Fruit fly (Drosophila melanogaster): Measurements from ENCODE around the gene IntS11.
A peak's percentile ranks its signal among the peaks of the same experiment; 100 is the strongest.

IntS11 gene

DNA sequence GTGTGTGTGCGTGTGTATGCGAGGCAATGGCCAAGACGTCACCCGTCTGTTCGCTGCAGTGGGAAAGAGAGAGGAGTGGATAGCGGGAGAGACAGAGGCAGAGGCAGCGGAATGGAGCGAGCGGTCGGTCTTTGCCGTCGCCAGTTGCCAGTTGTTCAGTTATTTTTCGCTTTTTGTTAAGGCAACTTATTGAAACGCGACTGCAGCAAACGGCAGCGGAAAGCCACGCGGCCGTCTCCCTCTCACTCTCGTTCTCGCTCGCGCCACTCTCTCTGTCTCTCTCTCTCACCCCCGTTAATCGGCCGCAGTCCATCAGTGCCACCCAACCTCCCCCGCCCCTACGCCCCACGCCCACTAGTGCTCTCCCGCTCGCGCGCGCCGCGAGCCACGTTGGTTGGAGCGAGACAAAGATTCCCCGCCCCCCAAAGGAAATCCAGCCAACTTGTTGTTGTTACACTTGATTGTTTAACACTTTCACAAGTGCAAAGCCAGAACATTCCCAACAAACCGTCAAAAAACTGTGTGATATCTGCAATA lies 27.7 kb downstream of the IntS11 start:
- TF ChIP-seq CG8478 (optimal IDR thresholded peaks at IDR 0.05) (peak; percentile 88), CTCF (optimal IDR thresholded peaks at IDR 0.05) (peak in 1 of 2 experiments; percentile 2)

DNA sequence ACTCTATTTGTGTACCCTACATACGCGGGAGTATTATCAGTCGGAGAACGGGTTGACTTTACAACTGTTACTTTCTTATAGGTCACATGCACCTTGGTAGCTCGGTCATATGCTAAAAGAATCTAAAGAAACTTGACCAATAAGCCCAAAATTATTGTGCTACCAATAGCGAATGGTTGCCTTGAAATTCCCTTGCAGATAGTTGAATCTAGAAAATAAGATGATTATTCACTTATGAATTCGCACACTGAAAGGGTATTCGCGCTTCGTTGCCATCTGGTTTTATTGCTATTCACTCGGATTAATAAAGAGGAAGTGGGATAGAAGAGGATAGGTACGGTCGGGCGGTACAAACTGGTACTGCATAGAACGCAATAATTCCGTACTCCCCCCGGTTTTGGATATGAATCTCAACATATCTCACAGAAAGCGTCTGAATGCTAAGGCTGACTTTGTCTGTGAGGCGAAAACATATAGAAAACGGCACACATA lies 28.7 kb downstream of the IntS11 start:
- no peak for TF ChIP-seq CTCF (optimal IDR thresholded peaks at IDR 0.05)
- TF ChIP-seq CG8478 (optimal IDR thresholded peaks at IDR 0.05) = no peak

DNA sequence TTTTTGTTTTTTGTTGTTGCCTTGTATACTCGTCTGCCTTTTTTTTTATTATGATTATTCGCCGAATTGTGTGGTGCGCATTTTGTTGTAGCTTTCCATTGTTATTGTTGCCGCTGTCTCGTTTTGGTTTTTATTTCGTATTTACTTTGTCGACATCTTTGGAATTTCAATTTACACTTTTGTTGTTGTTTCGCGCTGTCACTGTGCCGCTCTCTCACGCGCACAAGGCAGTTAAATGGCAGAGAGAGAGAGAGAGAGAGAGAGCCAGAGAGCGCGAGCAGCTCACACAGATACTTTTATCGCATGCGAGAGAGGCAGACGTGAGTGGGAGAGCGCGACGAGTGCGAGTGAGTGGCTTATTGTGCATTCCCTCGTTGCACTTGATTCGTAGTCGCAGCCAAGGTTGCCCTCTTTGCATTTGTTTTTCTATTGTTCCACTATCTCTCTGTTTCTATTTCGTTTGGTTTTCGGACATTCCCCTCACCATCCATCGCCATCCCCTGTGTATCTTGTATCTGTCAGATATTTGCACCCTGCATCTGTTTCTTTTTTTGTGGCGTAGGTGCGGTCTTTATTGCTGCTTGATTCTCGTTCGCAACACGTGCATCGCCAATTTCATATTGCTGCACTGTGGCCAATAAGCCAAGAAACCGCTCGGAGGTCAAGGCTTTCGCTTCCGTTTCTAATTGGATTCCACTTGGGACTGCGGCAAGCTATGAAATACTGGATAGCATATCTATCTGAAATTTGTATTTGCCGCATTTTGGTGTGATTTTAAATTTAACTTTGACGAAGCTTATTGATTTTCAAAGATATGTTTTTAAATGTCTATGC lies 29.4 kb downstream of the IntS11 start:
- TF ChIP-seq CG8478 (optimal IDR thresholded peaks at IDR 0.05) = peak; percentile 8
- TF ChIP-seq CTCF (optimal IDR thresholded peaks at IDR 0.05) = peak in 1 of 2 experiments; percentile 8

DNA sequence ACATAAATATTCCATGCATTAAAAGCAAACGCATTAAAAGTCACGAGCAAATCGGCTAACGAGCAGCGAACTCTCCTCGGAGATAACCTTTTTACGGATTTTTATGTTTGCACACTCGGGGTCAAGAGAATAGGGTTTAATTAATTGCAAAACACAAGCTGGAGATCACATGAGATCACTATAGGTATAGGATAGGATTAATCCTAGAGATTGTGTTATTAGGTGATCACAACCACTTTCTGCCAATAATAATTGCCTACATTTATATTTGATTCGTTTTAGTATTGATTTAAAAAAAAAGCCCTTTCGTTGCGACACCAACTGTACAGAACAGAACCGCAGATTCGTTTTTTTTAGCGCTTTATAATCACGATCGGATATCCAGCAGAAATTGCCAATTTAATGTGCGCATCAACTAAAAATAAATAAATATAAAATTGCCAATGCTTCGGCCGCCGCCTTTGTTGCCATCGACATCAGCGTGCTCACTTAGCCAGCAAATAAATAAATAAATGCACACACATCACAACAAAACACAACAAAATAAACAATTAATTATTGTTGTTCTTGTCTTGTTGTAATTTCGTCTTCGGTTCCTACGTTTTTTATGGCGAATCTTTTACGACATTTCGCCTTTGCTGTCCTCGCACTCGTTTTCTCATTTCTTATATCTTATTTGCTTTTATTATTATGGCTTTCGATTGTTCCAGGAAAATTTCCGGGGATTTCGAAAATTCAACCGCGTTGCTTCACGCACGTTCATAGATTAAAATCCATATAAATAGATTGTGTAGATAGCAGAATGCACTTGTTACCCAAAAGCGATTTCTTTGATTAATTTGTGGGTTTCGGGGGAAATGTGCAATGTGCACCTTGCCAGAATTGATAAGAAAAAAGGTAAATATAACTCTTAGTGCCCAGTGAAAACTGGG lies 30.9 kb downstream of the IntS11 start:
- TF ChIP-seq CTCF (optimal IDR thresholded peaks at IDR 0.05) (no peak), CG8478 (optimal IDR thresholded peaks at IDR 0.05) (peak; percentile 35)

DNA sequence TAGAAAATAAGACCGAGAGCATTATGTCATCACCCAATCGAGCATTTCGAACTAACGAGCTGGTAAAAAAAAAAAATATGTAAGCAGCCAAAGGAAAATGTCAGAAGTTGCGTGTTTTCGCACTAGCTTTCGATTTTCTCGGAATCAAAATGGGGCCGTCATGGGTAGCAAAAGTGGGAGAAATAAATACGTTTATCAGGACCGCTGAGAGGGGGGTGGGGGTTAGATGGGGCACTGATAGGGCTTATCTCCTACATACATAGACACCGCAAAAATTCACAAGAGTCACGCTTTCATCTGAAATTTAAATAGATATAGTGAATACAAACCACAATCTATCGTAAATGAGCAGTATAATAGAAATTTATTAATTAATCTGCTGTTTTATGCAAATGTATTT lies 32.1 kb downstream of the IntS11 start:
- no peak for TF ChIP-seq CTCF (optimal IDR thresholded peaks at IDR 0.05)
- peak; percentile 64 for TF ChIP-seq CG8478 (optimal IDR thresholded peaks at IDR 0.05)

DNA sequence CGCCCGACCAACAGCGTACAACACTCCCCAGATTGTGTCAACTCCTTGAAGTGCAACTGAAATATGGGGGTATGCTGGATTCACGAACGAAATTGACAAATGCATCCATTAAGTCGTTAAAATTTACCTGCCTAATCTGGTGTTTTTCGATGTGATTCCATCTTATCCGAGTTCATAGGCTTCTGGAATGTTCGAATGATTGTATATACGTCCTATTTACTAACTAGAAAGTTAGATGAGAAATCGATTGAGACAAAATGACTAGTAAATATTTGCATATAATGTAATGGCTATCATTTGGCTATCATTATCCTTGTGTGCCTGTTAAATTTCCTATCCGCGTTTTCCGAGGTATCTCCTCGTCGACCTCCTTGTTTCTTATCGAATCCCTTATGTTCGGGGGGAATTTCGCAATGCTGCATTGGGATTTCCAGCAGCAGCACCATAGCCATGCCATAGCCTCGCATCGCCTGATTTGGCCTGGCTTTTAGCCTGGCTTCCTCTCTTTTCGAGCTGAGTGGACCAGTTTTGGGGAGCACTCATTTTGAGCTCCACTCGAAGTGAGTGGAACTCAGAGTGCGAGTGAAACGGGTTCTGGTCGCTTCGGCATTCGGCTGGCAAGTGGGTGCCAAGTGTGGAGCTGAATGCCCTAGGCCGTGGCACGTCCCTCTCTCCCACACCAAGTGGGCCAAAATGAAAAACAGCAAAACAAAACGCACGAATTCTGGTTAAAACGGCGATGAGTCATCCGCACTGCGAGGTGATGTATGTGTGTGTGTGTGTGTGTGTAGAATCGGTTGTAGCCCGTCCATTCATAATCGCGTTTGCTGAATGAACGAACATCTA lies 33.2 kb downstream of the IntS11 start:
- no peak for TF ChIP-seq CTCF (optimal IDR thresholded peaks at IDR 0.05)
- no peak for TF ChIP-seq CG8478 (optimal IDR thresholded peaks at IDR 0.05)

DNA sequence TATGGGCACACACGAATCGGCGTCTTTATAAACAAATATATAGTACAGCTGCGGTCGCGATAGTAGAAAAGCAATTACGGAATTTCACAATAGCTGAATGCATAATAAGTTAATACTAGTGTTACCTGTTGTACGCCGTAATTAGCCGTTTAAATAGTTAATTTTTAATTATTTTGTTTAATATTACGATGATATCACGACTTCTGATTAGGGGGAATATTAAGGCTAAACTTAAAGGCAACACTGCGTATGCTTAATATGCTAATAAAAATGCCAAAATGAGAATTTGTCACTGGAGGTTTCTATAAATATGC lies 33.8 kb downstream of the IntS11 start:
- no peak for TF ChIP-seq CG8478 (optimal IDR thresholded peaks at IDR 0.05)
- TF ChIP-seq CTCF (optimal IDR thresholded peaks at IDR 0.05) = no peak

DNA sequence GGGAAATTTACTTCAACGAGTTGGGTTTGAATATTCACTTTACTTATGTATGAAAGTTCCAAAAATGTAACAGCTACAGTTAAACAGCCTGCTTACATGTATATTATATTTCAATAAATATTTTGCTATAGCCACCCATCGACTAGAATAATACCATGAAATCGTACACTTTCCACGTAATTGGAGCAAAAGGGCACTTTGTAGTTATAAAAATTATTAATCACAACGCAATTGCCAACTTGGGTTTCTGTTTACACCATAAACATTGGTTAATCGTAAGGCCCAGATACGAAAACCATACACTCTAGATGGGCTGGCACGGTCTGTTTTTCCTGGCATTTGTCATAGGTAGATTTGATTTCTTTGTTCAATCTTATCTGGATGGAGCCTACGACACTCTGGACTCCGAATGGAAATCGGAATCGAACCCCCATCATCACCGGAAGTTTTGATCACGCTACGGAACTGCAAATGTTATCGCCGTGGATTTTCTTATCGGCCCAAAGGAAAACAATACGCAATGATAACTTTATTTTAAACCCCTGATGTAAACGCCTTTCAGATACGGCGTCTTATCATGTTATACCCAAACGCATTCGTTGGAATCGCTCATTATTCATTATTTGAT lies 35.4 kb downstream of the IntS11 start, which contains the start of gene fig:
Gene fig, minus strand, starts transcription at position 51 of the 628 bp plus-strand sequence.
- TF ChIP-seq CTCF (optimal IDR thresholded peaks at IDR 0.05) (no peak), CG8478 (optimal IDR thresholded peaks at IDR 0.05) (no peak)

DNA sequence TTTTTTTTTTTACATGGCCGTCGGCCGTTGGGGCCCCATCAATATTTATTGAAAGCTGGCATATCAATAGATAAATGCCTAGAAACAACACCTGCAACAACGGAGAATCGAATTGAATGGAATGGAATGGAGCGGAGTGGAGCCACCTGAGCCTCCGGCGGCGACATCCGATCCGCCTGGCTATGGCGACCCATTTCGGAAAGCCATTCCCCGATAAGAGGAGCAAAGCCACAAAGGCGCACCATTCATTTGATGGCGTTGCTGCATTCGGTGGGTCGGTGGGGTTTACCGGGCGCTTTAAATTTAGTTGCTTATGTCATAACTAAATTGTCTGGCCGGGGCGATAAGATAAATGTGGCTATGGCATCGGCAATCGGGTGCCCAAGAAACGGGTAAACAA lies 36.7 kb downstream of the IntS11 start:
- TF ChIP-seq CG8478 (optimal IDR thresholded peaks at IDR 0.05) (no peak), CTCF (optimal IDR thresholded peaks at IDR 0.05) (no peak)

DNA sequence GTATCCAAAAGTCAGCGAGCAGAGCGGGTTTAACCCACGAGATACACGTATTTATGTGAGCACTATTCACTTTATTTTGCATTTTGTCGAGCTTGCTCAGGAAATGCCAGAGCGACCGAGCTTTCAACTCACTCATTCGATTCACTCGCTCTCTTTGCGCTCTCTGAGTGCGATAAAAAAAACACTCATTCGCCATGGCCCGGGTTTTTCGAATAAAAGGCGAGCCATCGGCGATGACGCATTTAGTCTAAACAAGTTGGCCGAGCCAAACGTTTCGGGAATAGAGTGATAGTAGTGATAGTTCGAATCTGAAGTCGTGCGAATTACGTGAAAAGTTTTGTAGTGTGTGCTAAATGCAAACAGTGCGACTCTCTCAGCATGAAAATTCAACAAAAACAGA lies 37.2 kb downstream of the IntS11 start:
- TF ChIP-seq CG8478 (optimal IDR thresholded peaks at IDR 0.05) (no peak), CTCF (optimal IDR thresholded peaks at IDR 0.05) (no peak)

DNA sequence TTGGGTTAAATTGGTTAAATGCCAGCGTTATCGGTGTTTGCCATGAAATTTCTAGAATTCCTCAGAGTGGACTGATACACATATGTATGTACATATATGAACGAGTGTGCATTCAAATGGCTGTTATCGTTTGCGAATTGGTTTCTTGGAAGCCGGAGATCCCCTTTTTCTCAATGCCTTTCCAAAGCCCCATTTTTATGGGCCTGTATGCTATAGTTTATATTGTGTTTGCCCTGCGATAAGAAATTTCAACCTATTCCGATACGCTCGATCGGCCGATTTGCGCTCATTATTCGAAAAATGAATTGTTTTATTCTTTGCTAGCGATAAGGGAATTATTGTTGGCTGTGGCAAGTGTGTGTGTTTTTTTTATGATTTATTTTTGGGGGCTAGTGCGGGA lies 38.1 kb downstream of the IntS11 start:
- TF ChIP-seq CG8478 (optimal IDR thresholded peaks at IDR 0.05) (no peak), CTCF (optimal IDR thresholded peaks at IDR 0.05) (no peak)

DNA sequence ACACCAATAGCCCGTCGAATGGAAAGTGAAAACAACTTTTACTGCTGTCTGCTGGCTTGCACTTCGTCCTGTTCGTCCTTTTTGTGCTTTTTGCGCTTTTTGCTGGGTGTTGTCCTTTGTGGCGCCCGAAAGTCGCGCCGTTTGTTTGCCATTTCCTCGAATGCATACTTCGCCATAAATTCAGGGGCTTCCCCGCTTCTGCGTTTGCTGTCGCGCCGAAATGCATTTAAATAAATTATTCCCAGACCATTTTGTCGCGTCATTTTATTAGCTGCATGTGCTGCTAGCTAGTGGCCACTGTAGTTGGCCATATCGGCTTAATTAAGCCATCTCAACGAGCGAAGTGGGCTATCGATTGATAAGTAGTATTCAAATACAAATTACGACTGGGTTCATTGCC lies 40.1 kb downstream of the IntS11 start:
- TF ChIP-seq CTCF (optimal IDR thresholded peaks at IDR 0.05) (no peak), CG8478 (optimal IDR thresholded peaks at IDR 0.05) (no peak)

DNA sequence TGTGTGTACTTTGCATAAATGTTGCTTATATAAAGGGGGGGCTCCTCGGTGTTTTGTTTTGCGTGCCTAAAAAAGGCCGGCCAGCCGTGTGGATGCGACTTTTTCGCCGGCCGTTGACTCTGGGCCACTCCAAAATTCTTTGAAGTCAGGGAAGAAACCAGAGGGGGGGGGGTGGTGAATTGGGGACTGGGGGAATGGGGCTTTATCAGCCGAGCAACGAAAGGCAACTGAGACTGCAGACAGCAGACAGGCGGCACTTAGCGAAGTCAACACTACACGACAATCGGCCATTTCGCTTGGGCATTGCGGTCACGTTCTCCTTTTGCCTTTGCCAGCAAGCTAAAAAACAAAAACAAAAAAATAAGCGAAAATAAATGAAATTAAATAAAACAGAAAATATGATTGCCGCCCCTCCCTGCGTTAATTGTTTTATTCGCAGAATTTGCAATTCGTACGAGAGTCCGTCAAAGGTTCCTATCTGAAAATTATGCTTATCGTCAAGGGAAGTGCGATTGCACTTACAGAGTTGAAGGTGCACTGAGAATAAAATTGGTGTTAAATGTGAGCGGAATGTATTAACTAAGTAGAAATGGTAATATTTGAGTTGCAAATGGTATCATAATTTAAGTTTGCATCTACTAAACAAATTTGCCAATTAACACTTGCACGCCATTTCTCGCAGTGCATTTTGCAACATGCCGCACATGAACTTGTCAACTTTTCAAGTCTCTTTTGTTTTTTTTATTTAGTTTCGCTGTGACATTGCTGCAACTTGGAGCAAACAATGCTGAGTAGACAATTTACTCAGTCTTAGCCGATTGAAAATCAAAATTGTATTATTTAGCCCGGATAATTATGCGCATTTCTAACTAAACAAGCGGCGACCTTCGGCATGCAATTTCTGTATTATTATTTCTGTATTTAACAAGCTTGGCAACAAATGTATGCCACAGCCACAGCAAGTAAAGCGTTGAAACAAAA lies 41.2 kb downstream of the IntS11 start:
- TF ChIP-seq CTCF (optimal IDR thresholded peaks at IDR 0.05) (no peak), CG8478 (optimal IDR thresholded peaks at IDR 0.05) (no peak)
